Fruit fly (Drosophila melanogaster): ENCODE results near the gene CG5938.

DNA sequence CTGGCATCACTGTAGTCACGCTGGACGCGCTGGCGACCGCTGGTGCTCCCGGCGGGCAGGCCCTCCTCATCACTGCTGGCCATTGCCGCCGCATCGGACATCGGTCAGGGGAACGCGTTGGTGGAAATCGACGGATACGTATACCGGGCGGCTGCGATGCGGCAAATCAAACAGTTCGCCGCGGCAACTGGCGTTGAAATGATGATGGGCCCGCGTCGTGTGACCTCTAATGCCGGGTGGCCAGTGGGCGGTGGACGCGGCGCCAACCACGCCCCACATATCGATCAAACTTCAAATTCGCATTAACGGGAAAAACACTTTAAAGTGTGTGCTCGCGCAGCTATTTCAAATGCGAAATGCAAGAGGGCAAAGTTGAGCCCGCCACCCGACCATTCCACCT is 47.6 kb downstream of the CG5938 start, which contains the start of gene CG3339:
- TF ChIP-seq tj (GFP tag; optimal IDR thresholded peaks at IDR 0.05) (no peak), CG12768 (GFP tag; optimal IDR thresholded peaks at IDR 0.05) (no peak), Mnt (GFP tag; optimal IDR thresholded peaks at IDR 0.05) (no peak)

Measured in whole organism, adult.